Worm (Caenorhabditis elegans) whole organism, young adult: ENCODE measurements around the gene ZK930.6.
A peak's percentile ranks its signal among the peaks of the same experiment; 100 is the strongest.

Source experiments
- F37B4.10 ChIP-seq: fragments of 200-800 bp; sonication (Bioruptor generic); IDR thresholded peaks from 2 replicates; pipeline ENCODE4 v1.3.6; 2022; ENCODE audit warnings: missing genetic modification characterization, missing compliant biosample characterization
- F49E8.2 ChIP-seq: sonication (generic microtip); optimal IDR thresholded peaks from 3 replicates; lab custom pipeline; 2017; ENCODE audit warnings: missing genetic modification characterization, mild to moderate bottlenecking, missing compliant biosample characterization, antibody characterized with exemption, moderate library complexity; ENCODE audit not compliant: insufficient read depth
- F57A8.1 ChIP-seq: fragments of 200-800 bp; sonication (Bioruptor generic); optimal IDR thresholded peaks from 2 replicates; lab custom pipeline; 2018; ENCODE audit warnings: mild to moderate bottlenecking, missing genetic modification characterization, moderate library complexity, missing compliant biosample characterization
- K11D2.4 ChIP-seq: fragments of 200-800 bp; sonication (Bioruptor generic); IDR thresholded peaks from 2 replicates; pipeline ENCODE4 v1.3.6; 2022; ENCODE audit warnings: missing genetic modification reagents, missing genetic modification characterization, missing compliant biosample characterization
- T07F8.4 ChIP-seq: sonication (generic microtip); optimal IDR thresholded peaks from 2 replicates; lab custom pipeline; 2016; ENCODE audit warnings: mild to moderate bottlenecking, missing genetic modification characterization, moderate library complexity, missing compliant biosample characterization
- Y53G8AR.9 ChIP-seq: fragments of 200-800 bp; sonication (Bioruptor generic); conservative IDR thresholded peaks from 2 replicates; pipeline ENCODE4 v1.3.6; 2022; ENCODE audit warnings: missing genetic modification reagents, missing genetic modification characterization, missing compliant biosample characterization
- Y67H2A.10 ChIP-seq: fragments of 200-800 bp; sonication (Bioruptor generic); conservative IDR thresholded peaks from 2 replicates; pipeline ENCODE4 v1.3.6; 2022; ENCODE audit warnings: missing genetic modification reagents, missing genetic modification characterization, missing compliant biosample characterization
- aptf-3 ChIP-seq: fragments of 200-800 bp; sonication (Bioruptor generic); IDR thresholded peaks from 2 replicates; pipeline ENCODE4 v1.3.6; 2022; ENCODE audit warnings: missing genetic modification characterization, missing compliant biosample characterization
- athp-1 ChIP-seq: sonication (generic microtip); optimal IDR thresholded peaks from 2 replicates; lab custom pipeline; 2017; ENCODE audit warnings: mild to moderate bottlenecking, missing genetic modification characterization, missing compliant biosample characterization
- attf-6 ChIP-seq: fragments of 200-800 bp; sonication (Bioruptor generic); IDR thresholded peaks from 2 replicates; pipeline ENCODE4 v1.3.6; 2022; ENCODE audit warnings: missing genetic modification reagents, missing genetic modification characterization, missing compliant biosample characterization
- ccch-3 ChIP-seq: fragments of 200-800 bp; sonication (Bioruptor generic); optimal IDR thresholded peaks from 2 replicates; lab custom pipeline; 2018; ENCODE audit warnings: mild to moderate bottlenecking, missing genetic modification characterization, missing compliant biosample characterization
- ceh-79 ChIP-seq: sonication (generic microtip); optimal IDR thresholded peaks from 2 replicates; lab custom pipeline; 2017; ENCODE audit warnings: mild to moderate bottlenecking, missing genetic modification characterization, missing compliant biosample characterization
- die-1 ChIP-seq: sonication (generic microtip); optimal IDR thresholded peaks from 2 replicates; lab custom pipeline; 2016; ENCODE audit warnings: missing genotype, mild to moderate bottlenecking, missing genetic modification characterization, missing compliant biosample characterization
- dox-1 ChIP-seq: fragments of 200-800 bp; sonication (Bioruptor generic); IDR thresholded peaks from 2 replicates; pipeline ENCODE4 v1.3.6; 2022; ENCODE audit warnings: missing genetic modification reagents, missing genetic modification characterization, missing compliant biosample characterization
- dpl-1 ChIP-seq: fragments of 150-350 bp; optimal IDR thresholded peaks from 2 replicates; lab custom pipeline; 2014; ENCODE audit warnings: missing biosample characterization, missing genetic modification reagents, missing genetic modification characterization
- efl-1 ChIP-seq: fragments of 150-350 bp; optimal IDR thresholded peaks from 2 replicates; lab custom pipeline; 2014; ENCODE audit warnings: missing biosample characterization, missing genetic modification reagents, missing genetic modification characterization
- egrh-3 ChIP-seq: fragments of 200-800 bp; sonication (Bioruptor generic); IDR thresholded peaks from 2 replicates; pipeline ENCODE4 v1.3.6; 2022; ENCODE audit warnings: missing genetic modification reagents, missing genetic modification characterization, missing compliant biosample characterization
- him-1 ChIP-seq: sonication (generic microtip); optimal IDR thresholded peaks from 2 replicates; lab custom pipeline; 2016; ENCODE audit warnings: missing genotype, missing genetic modification reagents, missing genetic modification characterization, missing compliant biosample characterization
- hlh-26 ChIP-seq: fragments of 200-800 bp; sonication (Bioruptor generic); conservative IDR thresholded peaks from 2 replicates; pipeline ENCODE4 v1.3.6; 2022; ENCODE audit warnings: missing genetic modification reagents, missing genetic modification characterization, missing compliant biosample characterization
- hmg-1.2 ChIP-seq: fragments of 200-800 bp; sonication (Bioruptor generic); IDR thresholded peaks from 2 replicates; pipeline ENCODE4 v1.3.6; 2022; ENCODE audit warnings: missing genetic modification reagents, missing genetic modification characterization, missing compliant biosample characterization
- let-607 ChIP-seq, 2 experiments: fragments of 200-800 bp in 1 of 2; sonication (Bioruptor generic) in 1 of 2; sonication (generic microtip) in 1 of 2; optimal IDR thresholded peaks; 2 replicates each; lab custom pipeline; 2016 to 2018; ENCODE audit warnings: mild to moderate bottlenecking in 2 of 2, missing compliant biosample characterization in 2 of 2, missing genetic modification characterization in 2 of 2, moderate library complexity in 2 of 2, missing genotype in 1 of 2
- lin-26 ChIP-seq: fragments of 200-800 bp; sonication (Bioruptor generic); IDR thresholded peaks from 2 replicates; pipeline ENCODE4 v1.3.6; 2022; ENCODE audit warnings: missing genetic modification reagents, missing genetic modification characterization, missing compliant biosample characterization
- lin-54 ChIP-seq: fragments of 200-800 bp; sonication (Bioruptor generic); optimal IDR thresholded peaks from 2 replicates; lab custom pipeline; 2018; ENCODE audit warnings: mild to moderate bottlenecking, missing genetic modification characterization, missing compliant biosample characterization
- lir-1 ChIP-seq: fragments of 200-800 bp; sonication (Bioruptor generic); conservative IDR thresholded peaks from 2 replicates; pipeline ENCODE4 v1.3.6; 2022; ENCODE audit warnings: missing genetic modification reagents, missing genetic modification characterization, missing compliant biosample characterization
- lsl-1 ChIP-seq: fragments of 200-800 bp; sonication (Bioruptor generic); optimal IDR thresholded peaks from 2 replicates; lab custom pipeline; 2018; ENCODE audit warnings: mild to moderate bottlenecking, missing genetic modification characterization, moderate library complexity, missing compliant biosample characterization
- lsy-27 ChIP-seq: sonication (generic microtip); optimal IDR thresholded peaks from 2 replicates; lab custom pipeline; 2017; ENCODE audit warnings: missing genetic modification characterization, mild to moderate bottlenecking, missing compliant biosample characterization, antibody characterized with exemption, missing genotype, borderline replicate concordance; ENCODE audit not compliant: insufficient read depth
- madf-10 ChIP-seq: sonication (generic microtip); optimal IDR thresholded peaks from 2 replicates; lab custom pipeline; 2016; ENCODE audit warnings: mild to moderate bottlenecking, missing genetic modification characterization, missing compliant biosample characterization
- madf-6 ChIP-seq: fragments of 200-800 bp; sonication (Bioruptor generic); IDR thresholded peaks from 2 replicates; pipeline ENCODE4 v1.3.6; 2022; ENCODE audit warnings: missing genetic modification reagents, missing genetic modification characterization, missing compliant biosample characterization
- madf-8 ChIP-seq: fragments of 200-800 bp; sonication (Bioruptor generic); conservative IDR thresholded peaks from 2 replicates; pipeline ENCODE4 v1.3.6; 2022; ENCODE audit warnings: missing genetic modification reagents, missing genetic modification characterization, missing compliant biosample characterization
- mel-28 ChIP-seq: sonication (generic microtip); optimal IDR thresholded peaks from 2 replicates; lab custom pipeline; 2016; ENCODE audit warnings: borderline replicate concordance, mild to moderate bottlenecking, missing genetic modification characterization, missing compliant biosample characterization
- nhr-80 ChIP-seq: sonication (generic microtip); optimal IDR thresholded peaks from 2 replicates; lab custom pipeline; 2016; ENCODE audit warnings: missing genetic modification characterization, missing compliant biosample characterization
- pbrm-1 ChIP-seq: fragments of 200-800 bp; sonication (Bioruptor generic); IDR thresholded peaks from 2 replicates; pipeline ENCODE4 v1.3.6; 2022; ENCODE audit warnings: missing genetic modification reagents, missing genetic modification characterization, missing compliant biosample characterization
- repo-1 ChIP-seq: sonication (generic microtip); optimal IDR thresholded peaks from 2 replicates; lab custom pipeline; 2017; ENCODE audit warnings: mild to moderate bottlenecking, missing genetic modification characterization, missing compliant biosample characterization
- snpc-1.3 ChIP-seq: sonication (generic microtip); optimal IDR thresholded peaks from 2 replicates; lab custom pipeline; 2017; ENCODE audit warnings: missing genetic modification characterization, mild to moderate bottlenecking, missing compliant biosample characterization, antibody characterized with exemption, moderate library complexity, missing genotype, missing genetic modification reagents; ENCODE audit not compliant: insufficient read depth
- snpc-3.4 ChIP-seq: sonication (generic microtip); optimal IDR thresholded peaks from 2 replicates; lab custom pipeline; 2017; ENCODE audit warnings: missing genetic modification characterization, mild to moderate bottlenecking, missing compliant biosample characterization, antibody characterized with exemption, moderate library complexity, missing genotype, missing genetic modification reagents
- snpc-4 ChIP-seq, 5 experiments: fragments of 150-350 bp in 1 of 5; sonication (generic microtip) in 4 of 5; optimal IDR thresholded peaks; 2 replicates each; lab custom pipeline; 2014 to 2018; ENCODE audit warnings: missing genetic modification characterization in 5 of 5, missing biosample characterization in 3 of 5, antibody characterized with exemption in 2 of 5, mild to moderate bottlenecking in 2 of 5, missing compliant biosample characterization in 2 of 5, missing genotype in 2 of 5, moderate library complexity in 2 of 5, missing genetic modification reagents in 1 of 5
- tbx-9 ChIP-seq: sonication (generic microtip); optimal IDR thresholded peaks from 2 replicates; lab custom pipeline; 2016; ENCODE audit warnings: borderline replicate concordance, missing genetic modification characterization, inconsistent platforms, missing compliant biosample characterization
- tlf-1 ChIP-seq: fragments of 200-800 bp; sonication (Bioruptor generic); optimal IDR thresholded peaks from 2 replicates; lab custom pipeline; 2018; ENCODE audit warnings: mild to moderate bottlenecking, missing genetic modification characterization, missing compliant biosample characterization
- xnd-1 ChIP-seq: sonication (generic microtip); optimal IDR thresholded peaks from 2 replicates; lab custom pipeline; 2016; ENCODE audit warnings: missing genotype, missing genetic modification reagents, missing genetic modification characterization, missing compliant biosample characterization
- zfh-2 ChIP-seq: fragments of 200-800 bp; sonication (Bioruptor generic); conservative IDR thresholded peaks from 2 replicates; pipeline ENCODE4 v1.3.6; 2022; ENCODE audit warnings: missing genetic modification reagents, missing genetic modification characterization, missing compliant biosample characterization
- ztf-22 ChIP-seq: fragments of 200-800 bp; sonication (Bioruptor generic); optimal IDR thresholded peaks from 2 replicates; lab custom pipeline; 2018; ENCODE audit warnings: mild to moderate bottlenecking, missing genetic modification characterization, moderate library complexity, missing compliant biosample characterization

Gene ZK930.6

ce11 chrII:11915770-11916554 lies 32.2 kb downstream of the ZK930.6 start, which contains the start of the genes vps-15 and hmg-12 (continued):
- no peak for TF ChIP-seq lin-26
- no peak for TF ChIP-seq mel-28 (tag; lab: Kevin White, UChicago)
- no peak for TF ChIP-seq hlh-26 (GFP tag; lab: Robert Waterston, UW)
- TF ChIP-seq snpc-3.4 (tag; lab: Kevin White, UChicago) = peak; percentile 20
- TF ChIP-seq snpc-1.3 = peak; percentile 45
- peak; percentile 60 for TF ChIP-seq F49E8.2 (tag; lab: Kevin White, UChicago)
- TF ChIP-seq madf-6 = peak; percentile 67
- no peak for TF ChIP-seq Y53G8AR.9 (GFP tag; lab: Robert Waterston, UW)
- peak; percentile 26 for TF ChIP-seq xnd-1 (tag; lab: Kevin White, UChicago)
- TF ChIP-seq tlf-1 (GFP tag; lab: Kevin White, UChicago) = no peak
- TF ChIP-seq lsl-1 (GFP tag; lab: Kevin White, UChicago) = peak; percentile 82
- peak; percentile 19 for TF ChIP-seq efl-1 (GFP tag; lab: Kevin White, UChicago)

DNA sequence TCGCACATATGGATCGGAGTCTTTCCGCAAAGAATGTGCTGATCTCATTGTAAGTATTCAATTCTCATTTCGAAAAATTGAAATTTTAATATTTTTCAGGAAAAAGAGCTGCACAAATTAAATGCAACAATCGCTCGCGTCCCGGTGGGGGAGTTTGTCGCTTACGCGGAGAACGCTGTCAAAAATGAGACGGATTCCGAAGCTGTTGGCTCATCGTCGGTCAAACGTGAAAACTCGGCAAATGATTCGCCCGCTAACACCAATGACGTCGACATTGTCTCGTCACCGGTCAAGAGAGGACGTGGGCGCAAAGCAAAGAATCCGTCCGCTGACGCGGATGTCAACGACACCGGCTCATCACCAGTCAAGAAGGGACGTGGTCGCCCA lies 32.8 kb downstream of the ZK930.6 start:
- peak; percentile 12 for TF ChIP-seq lin-54 (GFP tag; lab: Kevin White, UChicago)
- peak; percentile 43 for TF ChIP-seq lsl-1 (GFP tag; lab: Kevin White, UChicago)
- no peak for TF ChIP-seq him-1 (tag; lab: Kevin White, UChicago)
- no peak for TF ChIP-seq aptf-3 (GFP tag; lab: Robert Waterston, UW)
- no peak for TF ChIP-seq snpc-4 (GFP tag; optimal IDR thresholded peaks at IDR 0.05; lab: Kevin White, UChicago)
- no peak for TF ChIP-seq snpc-4 (tag; optimal IDR thresholded peaks at IDR 0.05; lab: Kevin White, UChicago)
- TF ChIP-seq madf-10 (tag; lab: Kevin White, UChicago) = no peak
- peak; percentile 47; the same call in 1 of the 2 replicates for TF ChIP-seq pbrm-1 (GFP tag; lab: Robert Waterston, UW)
- TF ChIP-seq die-1 = peak; percentile 27
- 0 out of 2 replicates have a peak, but pooled peaks have one; percentile 15 for TF ChIP-seq dox-1 (GFP tag; lab: Robert Waterston, UW)
- TF ChIP-seq T07F8.4 (tag; lab: Kevin White, UChicago) = peak; percentile 27
- TF ChIP-seq dpl-1 (GFP tag; lab: Kevin White, UChicago) = no peak
- TF ChIP-seq lin-26 = peak; percentile 65
- TF ChIP-seq Y67H2A.10 (GFP tag; lab: Robert Waterston, UW) = no peak
- TF ChIP-seq F57A8.1 (GFP tag; lab: Kevin White, UChicago) = no peak
- TF ChIP-seq ccch-3 (GFP tag; lab: Kevin White, UChicago) = no peak
- TF ChIP-seq attf-6 (GFP tag; lab: Robert Waterston, UW) = no peak
- no peak for TF ChIP-seq ztf-22 (GFP tag; lab: Kevin White, UChicago)
- TF ChIP-seq madf-8 = no peak
- 0 out of 2 replicates have a peak, but pooled peaks have one; percentile 24 for TF ChIP-seq hmg-1.2

DNA sequence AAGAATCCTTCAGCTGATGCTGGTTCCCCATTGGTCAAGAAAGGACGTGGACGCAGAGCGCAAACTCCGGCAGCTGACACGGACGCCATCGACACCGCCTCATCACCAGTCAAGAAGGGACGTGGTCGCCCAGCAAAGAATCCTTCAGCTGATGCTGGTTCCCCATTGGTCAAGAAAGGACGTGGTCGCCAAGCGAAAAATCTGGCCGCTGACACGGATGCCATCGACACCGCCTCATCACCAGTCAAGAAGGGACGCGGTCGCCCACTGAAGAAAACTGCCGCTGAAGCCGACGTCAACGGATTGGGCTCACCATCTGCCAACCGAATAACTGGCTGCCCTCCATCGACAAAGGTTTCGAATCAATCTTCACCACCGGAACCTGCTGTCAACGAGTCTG lies 33.2 kb downstream of the ZK930.6 start:
- TF ChIP-seq lsy-27 (no peak), repo-1 (tag; lab: Kevin White, UChicago) (peak; percentile 12), egrh-3 (GFP tag; lab: Robert Waterston, UW) (peak; percentile 33; the same call in 1 of the 2 replicates), athp-1 (tag; lab: Kevin White, UChicago) (no peak), tbx-9 (tag; lab: Kevin White, UChicago) (no peak), K11D2.4 (GFP tag; lab: Robert Waterston, UW) (0 out of 2 replicates have a peak, but pooled peaks have one; percentile 19), zfh-2 (peak; percentile 79), F49E8.2 (tag; lab: Kevin White, UChicago) (no peak), nhr-80 (tag; lab: Kevin White, UChicago) (no peak), lir-1 (GFP tag; lab: Robert Waterston, UW) (no peak), let-607 (tag; optimal IDR thresholded peaks at IDR 0.05; lab: Kevin White, UChicago) (peak in 1 of 2 experiments; percentile 17), ceh-79 (no peak), F37B4.10 (GFP tag; lab: Robert Waterston, UW) (peak; percentile 63; the same call in 1 of the 2 replicates)
